Worm (Caenorhabditis elegans): ENCODE measurements around the gene E02C12.9.

The E02C12.9 gene

DNA sequence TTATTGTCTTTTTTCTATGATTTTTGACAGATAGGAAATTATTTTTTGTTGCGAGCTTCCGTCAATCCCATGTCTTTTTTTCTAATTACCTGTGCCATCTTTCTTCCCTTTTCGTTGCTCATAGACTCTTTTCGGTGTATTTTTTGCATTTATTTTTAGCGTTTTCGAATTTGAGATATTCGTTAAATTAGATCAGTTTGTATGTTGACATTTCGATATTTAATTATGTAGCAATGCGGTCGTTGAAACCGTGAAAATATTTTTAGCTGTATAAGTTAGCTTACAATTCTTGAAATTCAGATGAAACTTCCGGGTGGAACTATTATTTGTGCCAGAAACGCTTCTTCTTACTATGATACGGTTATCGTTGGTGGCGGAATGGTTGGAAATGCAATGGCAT lies 38.8 kb downstream of the E02C12.9 start, which contains the start of gene coq-6:
Gene coq-6, plus strand, starts transcription at position 301 of the 400 bp plus-strand sequence.
- TF ChIP-seq unc-62 (GFP tag; optimal IDR thresholded peaks at IDR 0.05) = no peak

DNA sequence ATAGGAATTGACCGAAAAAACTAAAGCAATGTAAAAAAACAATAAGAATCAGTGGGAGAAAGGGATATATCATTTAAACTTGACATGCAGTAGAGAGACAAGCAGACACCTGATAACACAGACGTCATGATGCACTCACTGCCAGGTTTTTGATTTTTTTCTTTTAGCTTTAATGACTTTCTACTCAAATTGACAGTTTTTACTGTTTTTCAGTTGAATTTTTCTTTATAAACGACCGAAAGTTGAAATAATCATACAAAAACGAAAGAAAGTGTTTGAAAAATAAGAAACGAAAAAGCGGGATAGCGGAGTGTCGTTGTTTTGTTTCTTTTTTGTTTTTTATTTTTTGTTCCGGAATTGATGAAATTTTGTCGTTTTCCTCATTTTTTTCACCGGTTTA lies 41.1 kb downstream of the E02C12.9 start, which contains the start of gene ucp-4:
Gene ucp-4, plus strand, starts transcription at position 83 of the 400 bp plus-strand sequence.
- no peak for TF ChIP-seq unc-62 (GFP tag; optimal IDR thresholded peaks at IDR 0.05)

- no peak for TF ChIP-seq unc-62 (GFP tag; optimal IDR thresholded peaks at IDR 0.05)
These were observed 41.8 kb downstream of the E02C12.9 start, which contains the start of gene acl-14 for ce11 chrV:9333316-9334048. Gene acl-14, minus strand, starts transcription at chrV:9333631.

- no peak for TF ChIP-seq unc-62 (GFP tag; optimal IDR thresholded peaks at IDR 0.05)
These were observed 42.5 kb downstream of the E02C12.9 start for ce11 chrV:9332611-9333315.

DNA sequence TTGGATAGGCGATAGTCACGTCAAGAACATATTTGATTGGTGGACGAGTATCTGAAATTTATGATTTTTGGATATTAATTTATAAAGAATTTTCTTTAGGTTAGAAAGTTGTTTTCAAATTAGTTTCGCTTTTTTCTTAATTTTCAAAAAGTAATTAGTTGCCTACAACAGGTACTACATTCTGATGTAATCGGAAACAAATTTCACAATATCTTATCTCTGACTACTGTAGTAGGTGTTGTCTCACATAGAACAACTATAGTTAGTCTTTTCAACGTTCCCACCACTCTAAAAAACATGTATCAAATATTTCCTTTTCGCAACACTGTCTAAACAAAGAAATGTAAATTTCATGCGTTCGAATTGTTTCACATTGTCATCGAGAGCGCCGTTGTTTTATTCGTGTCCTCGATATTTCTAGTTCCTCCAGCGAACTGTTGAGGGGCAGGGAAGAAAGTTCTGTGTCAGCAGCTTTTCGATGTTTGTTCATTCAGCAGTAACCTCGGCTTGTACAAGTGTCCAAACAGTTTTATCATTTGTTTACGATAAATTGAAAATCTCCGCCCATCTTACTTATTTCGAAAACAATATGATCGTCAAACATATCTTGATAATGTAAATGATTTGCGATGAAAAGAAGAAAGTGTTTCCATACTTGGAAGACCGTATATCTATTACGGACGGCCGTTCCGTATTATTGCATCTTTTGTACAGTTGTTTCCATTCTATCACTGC lies 45.9 kb downstream of the E02C12.9 start:
- no peak for TF ChIP-seq unc-62 (GFP tag; optimal IDR thresholded peaks at IDR 0.05)

- no peak for TF ChIP-seq unc-62 (GFP tag; optimal IDR thresholded peaks at IDR 0.05)
These were observed 46.6 kb downstream of the E02C12.9 start, which contains the start of gene K07B1.4 for ce11 chrV:9328670-9329069. Gene K07B1.4, plus strand, starts transcription at chrV:9328970.

DNA sequence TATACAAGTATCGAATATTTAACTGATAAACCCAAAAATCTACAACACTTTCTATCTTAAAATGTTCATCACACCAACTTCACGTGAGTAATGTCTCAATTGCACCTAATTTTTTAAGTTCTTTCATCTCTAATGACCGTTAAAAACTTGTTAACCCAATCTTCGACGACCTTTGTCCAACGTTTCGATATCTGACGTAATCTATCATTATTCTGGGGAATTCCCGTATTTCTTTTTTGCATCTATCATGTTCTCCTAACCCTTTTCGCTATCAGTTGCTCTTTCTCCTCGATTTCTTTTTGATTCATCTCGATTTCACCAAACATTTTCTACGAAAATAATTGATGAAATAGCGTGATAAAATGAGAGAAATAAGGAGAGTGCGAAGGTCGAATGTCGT lies 47.6 kb downstream of the E02C12.9 start:
- no peak for TF ChIP-seq unc-62 (GFP tag; optimal IDR thresholded peaks at IDR 0.05)

DNA sequence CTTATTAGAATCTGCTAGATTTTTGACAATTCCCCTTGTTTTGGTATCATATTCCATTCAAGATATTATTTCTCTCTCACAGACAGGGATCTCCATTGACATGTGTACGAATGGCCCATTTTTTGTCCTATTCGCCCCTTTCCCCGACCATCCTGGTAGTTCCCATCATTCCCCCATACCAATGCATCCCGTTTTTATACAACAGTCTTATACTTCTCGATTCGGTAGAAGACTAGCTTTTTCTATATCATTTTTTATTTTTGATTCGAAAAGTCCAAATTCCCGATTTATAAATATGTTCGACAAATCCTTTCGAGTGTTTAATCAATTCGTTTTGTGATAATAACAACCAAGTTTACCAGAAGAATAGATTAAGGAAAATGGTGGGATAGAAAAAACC lies 48.4 kb downstream of the E02C12.9 start:
- TF ChIP-seq unc-62 (GFP tag; optimal IDR thresholded peaks at IDR 0.05) = no peak

- no peak for TF ChIP-seq unc-62 (GFP tag; optimal IDR thresholded peaks at IDR 0.05)
These were observed 51.1 kb downstream of the E02C12.9 start for ce11 chrV:9324167-9324566.
